Fruit fly (Drosophila melanogaster) whole organism, embryonic: ENCODE measurements around the gene kel.

Experiments used
- Aef1 ChIP-seq: fragments of 200-800 bp; sonication (Bioruptor generic); IDR thresholded peaks from 3 replicates; pipeline ENCODE4 v1.3.6; 2022; ENCODE audit warnings: missing biosample characterization, missing genetic modification characterization
- Atf6 ChIP-seq: fragments of 200-800 bp; sonication (Bioruptor generic); IDR thresholded peaks from 2 replicates; pipeline ENCODE4 v1.3.6; 2022; ENCODE audit warnings: missing biosample characterization, missing genetic modification characterization
- B-H1 ChIP-seq: fragments of 200-800 bp; sonication (Bioruptor generic); IDR thresholded peaks from 3 replicates; pipeline ENCODE4 v1.3.6; 2022; ENCODE audit warnings: missing biosample characterization, missing genetic modification characterization
- C15 ChIP-seq: fragments of 200-800 bp; sonication (Bioruptor generic); IDR thresholded peaks from 3 replicates; pipeline ENCODE4 v1.3.6; 2022; ENCODE audit warnings: missing biosample characterization, missing genetic modification characterization
- CG10274 ChIP-seq: fragments of 200-800 bp; sonication (Bioruptor generic); optimal IDR thresholded peaks from 3 replicates; lab custom pipeline; 2017; ENCODE audit warnings: missing biosample characterization, mild to moderate bottlenecking, missing genetic modification characterization
- CG10959 ChIP-seq: fragments of 200-800 bp; sonication (Bioruptor generic); IDR thresholded peaks from 2 replicates; pipeline ENCODE4 v1.3.6; 2022; ENCODE audit warnings: missing biosample characterization, missing genetic modification characterization
- CG11247 ChIP-seq: fragments of 200-800 bp; sonication (Bioruptor generic); IDR thresholded peaks from 2 replicates; pipeline ENCODE4 v1.3.6; 2022; ENCODE audit warnings: missing biosample characterization, missing genetic modification characterization
- CG11504 ChIP-seq: fragments of 200-800 bp; sonication (Bioruptor generic); optimal IDR thresholded peaks from 3 replicates; lab custom pipeline; 2019; ENCODE audit warnings: missing biosample characterization, mild to moderate bottlenecking, missing genetic modification characterization, moderate library complexity
- CG12769 ChIP-seq: fragments of 200-800 bp; sonication (Bioruptor generic); optimal IDR thresholded peaks from 2 replicates; lab custom pipeline; 2019; ENCODE audit warnings: missing biosample characterization, mild to moderate bottlenecking, missing genetic modification characterization, moderate library complexity
- CG13296 ChIP-seq: fragments of 200-800 bp; sonication (Bioruptor generic); optimal IDR thresholded peaks from 3 replicates; lab custom pipeline; 2018; ENCODE audit warnings: missing biosample characterization, mild to moderate bottlenecking, missing genetic modification characterization
- CG1529 ChIP-seq: fragments of 200-800 bp; sonication (Bioruptor generic); optimal IDR thresholded peaks from 3 replicates; lab custom pipeline; 2018; ENCODE audit warnings: missing biosample characterization, missing genetic modification characterization
- CG1602 ChIP-seq: fragments of 200-800 bp; sonication (Bioruptor generic); optimal IDR thresholded peaks from 3 replicates; lab custom pipeline; 2016; ENCODE audit warnings: missing biosample characterization, missing genetic modification characterization
- CG1603 ChIP-seq: fragments of 200-800 bp; sonication (Bioruptor generic); optimal IDR thresholded peaks from 2 replicates; lab custom pipeline; 2019; ENCODE audit warnings: missing biosample characterization, mild to moderate bottlenecking, missing genetic modification characterization, moderate library complexity
- CG17328 ChIP-seq: fragments of 200-800 bp; sonication (Bioruptor generic); IDR thresholded peaks from 2 replicates; pipeline ENCODE4 v1.3.6; 2022; ENCODE audit warnings: missing biosample characterization, missing genetic modification characterization
- CG18599 ChIP-seq: fragments of 200-800 bp; sonication (Bioruptor generic); optimal IDR thresholded peaks from 3 replicates; lab custom pipeline; 2017; ENCODE audit warnings: missing biosample characterization, missing genetic modification characterization, mild to moderate bottlenecking, moderate library complexity, missing genetic modification reagents
- CG2129 ChIP-seq: fragments of 200-800 bp; sonication (Bioruptor generic); IDR thresholded peaks from 2 replicates; pipeline ENCODE4 v1.3.6; 2022; ENCODE audit warnings: missing biosample characterization, missing genetic modification characterization; ENCODE audit not compliant: partially characterized antibody
- CG2889 ChIP-seq: fragments of 200-800 bp; sonication (Bioruptor generic); IDR thresholded peaks from 3 replicates; pipeline ENCODE4 v1.3.6; 2022; ENCODE audit warnings: missing biosample characterization, missing genetic modification characterization
- CG34376 ChIP-seq: fragments of 200-800 bp; sonication (Bioruptor generic); optimal IDR thresholded peaks from 2 replicates; lab custom pipeline; 2018; ENCODE audit warnings: missing biosample characterization, mild to moderate bottlenecking, missing genetic modification characterization
- CG4404 ChIP-seq: fragments of 200-800 bp; sonication (Bioruptor generic); IDR thresholded peaks from 2 replicates; pipeline ENCODE4 v1.3.6; 2022; ENCODE audit warnings: missing biosample characterization, missing genetic modification characterization
- CG4617 ChIP-seq: fragments of 200-800 bp; sonication (Bioruptor generic); optimal IDR thresholded peaks from 3 replicates; lab custom pipeline; 2016; ENCODE audit warnings: missing biosample characterization, missing genetic modification characterization, borderline replicate concordance
- CG7928 ChIP-seq: fragments of 200-800 bp; sonication (Bioruptor generic); optimal IDR thresholded peaks from 2 replicates; lab custom pipeline; 2017; ENCODE audit warnings: missing biosample characterization, mild to moderate bottlenecking, missing genetic modification characterization
- CG8944 ChIP-seq: fragments of 200-800 bp; sonication (Bioruptor generic); optimal IDR thresholded peaks from 3 replicates; lab custom pipeline; 2016; ENCODE audit warnings: missing biosample characterization, missing genetic modification characterization
- CG9932 ChIP-seq: fragments of 200-800 bp; sonication (Bioruptor generic); IDR thresholded peaks from 2 replicates; pipeline ENCODE4 v1.3.6; 2022; ENCODE audit warnings: missing biosample characterization, missing genetic modification characterization
- CkIIα-i1 ChIP-seq: fragments of 200-800 bp; sonication (Bioruptor generic); IDR thresholded peaks from 2 replicates; pipeline ENCODE4 v1.3.6; 2022; ENCODE audit warnings: missing biosample characterization, missing genetic modification characterization
- CoRest ChIP-seq: fragments of 200-800 bp; sonication (Bioruptor generic); optimal IDR thresholded peaks from 3 replicates; lab custom pipeline; 2018; ENCODE audit warnings: missing biosample characterization, mild to moderate bottlenecking, missing genetic modification characterization, moderate library complexity
- D ChIP-seq, 2 experiments: fragments of 200-800 bp in 1 of 2; fragments of >200 bp in 1 of 2; sonication (Bioruptor generic) in 1 of 2; optimal IDR thresholded peaks; 2 replicates in 1 of 2; 3 replicates in 1 of 2; lab custom pipeline; 2017; ENCODE audit warnings: mild to moderate bottlenecking in 1 of 2, missing biosample characterization in 1 of 2, missing genetic modification characterization in 1 of 2, missing genetic modification reagents in 1 of 2
- HLH4C ChIP-seq: fragments of 200-800 bp; sonication (Bioruptor generic); IDR thresholded peaks from 3 replicates; pipeline ENCODE4 v1.3.6; 2022; ENCODE audit warnings: missing biosample characterization, missing genetic modification characterization; ENCODE audit not compliant: partially characterized antibody
- Mrtf ChIP-seq: fragments of 200-800 bp; sonication (Bioruptor generic); IDR thresholded peaks from 3 replicates; pipeline ENCODE4 v1.3.6; 2022; ENCODE audit warnings: missing biosample characterization, missing genetic modification characterization
- Ptx1 ChIP-seq: fragments of 200-800 bp; sonication (Bioruptor generic); IDR thresholded peaks from 2 replicates; pipeline ENCODE4 v1.3.6; 2022; ENCODE audit warnings: missing biosample characterization, missing genetic modification characterization
- Side ChIP-seq: fragments of 200-800 bp; sonication (Bioruptor generic); optimal IDR thresholded peaks from 2 replicates; lab custom pipeline; 2016; ENCODE audit warnings: missing biosample characterization, missing genetic modification characterization
- Sry-β ChIP-seq: fragments of 200-800 bp; sonication (Bioruptor generic); optimal IDR thresholded peaks from 2 replicates; lab custom pipeline; 2018; ENCODE audit warnings: missing biosample characterization, mild to moderate bottlenecking, missing genetic modification characterization, moderate library complexity
- al ChIP-seq: fragments of 200-800 bp; sonication (Bioruptor generic); IDR thresholded peaks from 2 replicates; pipeline ENCODE4 v1.3.6; 2022; ENCODE audit warnings: missing biosample characterization, missing genetic modification characterization
- br ChIP-seq: fragments of >200 bp; optimal IDR thresholded peaks from 2 replicates; lab custom pipeline; 2017
- caup ChIP-seq: fragments of 200-800 bp; sonication (Bioruptor generic); optimal IDR thresholded peaks from 3 replicates; lab custom pipeline; 2017; ENCODE audit warnings: missing biosample characterization, mild to moderate bottlenecking, missing genetic modification characterization, moderate library complexity; ENCODE audit not compliant: severe bottlenecking
- danr ChIP-seq: fragments of 200-800 bp; sonication (Bioruptor generic); IDR thresholded peaks from 2 replicates; pipeline ENCODE4 v1.3.6; 2022; ENCODE audit warnings: missing biosample characterization, missing genetic modification characterization
- eve ChIP-seq, 2 experiments: fragments of >200 bp; optimal IDR thresholded peaks; 2 replicates each; lab custom pipeline; 2017; ENCODE audit warnings: missing biosample characterization in 2 of 2, missing genetic modification characterization in 2 of 2
- exex ChIP-seq: fragments of 200-800 bp; sonication (Bioruptor generic); optimal IDR thresholded peaks from 4 replicates; lab custom pipeline; 2018; ENCODE audit warnings: missing biosample characterization, mild to moderate bottlenecking, missing genetic modification characterization, moderate library complexity
- gro ChIP-seq: fragments of 200-800 bp; sonication (Bioruptor generic); optimal IDR thresholded peaks from 2 replicates; lab custom pipeline; 2016; ENCODE audit warnings: missing biosample characterization, missing genetic modification characterization
- kah ChIP-seq: fragments of 200-800 bp; sonication (Bioruptor generic); optimal IDR thresholded peaks from 2 replicates; lab custom pipeline; 2018; ENCODE audit warnings: missing biosample characterization, mild to moderate bottlenecking, missing genetic modification characterization
- knrl ChIP-seq: fragments of 200-800 bp; sonication (Bioruptor generic); IDR thresholded peaks from 3 replicates; pipeline ENCODE4 v1.3.6; 2022; ENCODE audit warnings: missing biosample characterization, missing genetic modification characterization; ENCODE audit not compliant: partially characterized antibody
- nerfin-2 ChIP-seq: fragments of 200-800 bp; sonication (Bioruptor generic); IDR thresholded peaks from 2 replicates; pipeline ENCODE4 v1.3.6; 2022; ENCODE audit warnings: missing biosample characterization, missing genetic modification characterization; ENCODE audit not compliant: partially characterized antibody
- onecut ChIP-seq: fragments of 200-800 bp; sonication (Bioruptor generic); IDR thresholded peaks from 2 replicates; pipeline ENCODE4 v1.3.6; 2022; ENCODE audit warnings: missing biosample characterization, missing genetic modification characterization
- pfk ChIP-seq: fragments of 200-800 bp; sonication (Bioruptor generic); optimal IDR thresholded peaks from 2 replicates; lab custom pipeline; 2018; ENCODE audit warnings: missing biosample characterization, mild to moderate bottlenecking, missing genetic modification characterization, moderate library complexity
- sens-2 ChIP-seq: fragments of 200-800 bp; sonication (Bioruptor generic); IDR thresholded peaks from 2 replicates; pipeline ENCODE4 v1.3.6; 2022; ENCODE audit warnings: missing biosample characterization, missing genetic modification characterization
- seq ChIP-seq: fragments of 200-800 bp; sonication (Bioruptor generic); IDR thresholded peaks from 2 replicates; pipeline ENCODE4 v1.3.6; 2022; ENCODE audit warnings: missing biosample characterization, missing genetic modification characterization
- so ChIP-seq: fragments of 200-800 bp; sonication (Bioruptor generic); IDR thresholded peaks from 3 replicates; pipeline ENCODE4 v1.3.6; 2022; ENCODE audit warnings: missing biosample characterization, missing genetic modification characterization
- tap ChIP-seq: fragments of 200-800 bp; optimal IDR thresholded peaks from 3 replicates; lab custom pipeline; 2019; ENCODE audit warnings: missing biosample characterization, mild to moderate bottlenecking, missing genetic modification characterization, moderate library complexity
- tup ChIP-seq: fragments of 200-800 bp; sonication (Bioruptor generic); optimal IDR thresholded peaks from 2 replicates; lab custom pipeline; 2016; ENCODE audit warnings: missing biosample characterization, mild to moderate bottlenecking, missing genetic modification characterization, moderate library complexity
- vvl ChIP-seq: fragments of 200-800 bp; sonication (Bioruptor generic); IDR thresholded peaks from 2 replicates; pipeline ENCODE4 v1.3.6; 2022; ENCODE audit warnings: missing biosample characterization, missing genetic modification characterization

kel gene

dm6 chr2L:18151134-18151825, 13.4 kb upstream of the kel start (continued):
- TF ChIP-seq br (lab: Kevin White, UChicago), result no peak
- peak; percentile 79 for TF ChIP-seq Aef1 (GFP tag; lab: Robert Waterston, UW)
- no peak for TF ChIP-seq nerfin-2 (GFP tag; lab: Robert Waterston, UW)
- TF ChIP-seq caup (GFP tag; lab: Kevin White, UChicago), result no peak
- peak; percentile 57 for TF ChIP-seq al (GFP tag; lab: Robert Waterston, UW)
- TF ChIP-seq CG2889, result no peak
- peak; percentile 62 for TF ChIP-seq CG4404
- TF ChIP-seq CG11504 (tag; lab: Kevin White, UChicago), result no peak
- no peak for TF ChIP-seq HLH4C (GFP tag; lab: Robert Waterston, UW)
- peak; percentile 38; the same call in 2 of the 3 replicates for TF ChIP-seq B-H1 (GFP tag; lab: Robert Waterston, UW)
- no peak for TF ChIP-seq exex (tag; lab: Kevin White, UChicago)
- no peak for TF ChIP-seq gro (GFP tag; lab: Kevin White, UChicago)
- peak; percentile 47 for TF ChIP-seq vvl (GFP tag; lab: Robert Waterston, UW)
- TF ChIP-seq CG13296 (GFP tag; lab: Kevin White, UChicago), result no peak
- no peak for TF ChIP-seq CG7928 (GFP tag; lab: Kevin White, UChicago)
- TF ChIP-seq CG10274 (GFP tag; lab: Kevin White, UChicago), result no peak
- no peak; the same call in 1 of the 2 replicates for TF ChIP-seq seq (GFP tag; lab: Robert Waterston, UW)
- no peak for TF ChIP-seq pfk (GFP tag; lab: Kevin White, UChicago)
- peak; percentile 82 for TF ChIP-seq CG9932 (GFP tag; lab: Robert Waterston, UW)
- no peak for TF ChIP-seq tup (GFP tag; lab: Kevin White, UChicago)
- TF ChIP-seq CG4617 (GFP tag; lab: Kevin White, UChicago), result no peak
- no peak for TF ChIP-seq sens-2 (GFP tag; lab: Robert Waterston, UW)
- peak; percentile 59 for TF ChIP-seq CG1603 (tag; lab: Kevin White, UChicago)
- TF ChIP-seq CG12769 (tag; lab: Kevin White, UChicago), result peak; percentile 85
- TF ChIP-seq CG34376 (GFP tag; lab: Kevin White, UChicago), result peak; percentile 35
- peak; percentile 69; the same call in 1 of the 2 replicates for TF ChIP-seq CG11247 (GFP tag; lab: Robert Waterston, UW)
- peak; percentile 56; the same call in 1 of the 2 replicates for TF ChIP-seq danr (GFP tag; lab: Robert Waterston, UW)
- TF ChIP-seq C15, result no peak
- TF ChIP-seq Side (GFP tag; lab: Kevin White, UChicago), result no peak
- peak; percentile 67 for TF ChIP-seq Ptx1
- peak; percentile 78; the same call in 2 of the 3 replicates for TF ChIP-seq Mrtf
- TF ChIP-seq CG1602 (GFP tag; lab: Kevin White, UChicago), result no peak
- TF ChIP-seq CG2129 (GFP tag; lab: Robert Waterston, UW), result no peak
- peak; percentile 52 for TF ChIP-seq Atf6 (GFP tag; lab: Robert Waterston, UW)
- TF ChIP-seq CG10959 (GFP tag; lab: Robert Waterston, UW), result peak; percentile 50; the same call in 1 of the 2 replicates
- no peak for TF ChIP-seq kah (GFP tag; lab: Kevin White, UChicago)
- no peak for TF ChIP-seq D (optimal IDR thresholded peaks at IDR 0.05; lab: Kevin White, UChicago)
- TF ChIP-seq D (GFP tag; optimal IDR thresholded peaks at IDR 0.05; lab: Kevin White, UChicago), result peak; percentile 13
- TF ChIP-seq CG1529 (GFP tag; lab: Kevin White, UChicago), result no peak
- TF ChIP-seq so (GFP tag; lab: Robert Waterston, UW), result peak; percentile 72; the same call in 2 of the 3 replicates
- no peak for TF ChIP-seq Sry-β (GFP tag; lab: Kevin White, UChicago)
- TF ChIP-seq eve (GFP tag; optimal IDR thresholded peaks at IDR 0.05; lab: Kevin White, UChicago), result no peak
- TF ChIP-seq CG18599 (GFP tag; lab: Kevin White, UChicago), result no peak
- TF ChIP-seq knrl (GFP tag; lab: Robert Waterston, UW), result no peak
- TF ChIP-seq CG17328 (GFP tag; lab: Robert Waterston, UW), result peak; percentile 29; the same call in 1 of the 2 replicates
- no peak for TF ChIP-seq tap (tag; lab: Kevin White, UChicago)
- TF ChIP-seq onecut (GFP tag; lab: Robert Waterston, UW), result peak; percentile 70
- peak; percentile 59; the same call in 1 of the 2 replicates for TF ChIP-seq CkIIα-i1 (GFP tag; lab: Robert Waterston, UW)
- peak; percentile 36 for TF ChIP-seq CoRest (tag; lab: Kevin White, UChicago)
- peak; percentile 56 for TF ChIP-seq CG8944 (GFP tag; lab: Kevin White, UChicago)
